Worm (Caenorhabditis elegans) whole organism, young adult: ENCODE measurements around the gene ubc-21.

Experiments
- Y56A3A.18 ChIP-seq: fragments of 200-800 bp; sonication (Bioruptor generic); IDR thresholded peaks from 2 replicates; pipeline ENCODE4 v1.3.6; 2022; ENCODE audit warnings: missing genetic modification reagents, missing genetic modification characterization, missing compliant biosample characterization
- ama-1 ChIP-seq, 3 experiments: fragments of 150-350 bp in 1 of 3; sonication (generic microtip) in 2 of 3; optimal IDR thresholded peaks; 2 replicates each; lab custom pipeline; 2014 to 2018; ENCODE audit warnings: missing biosample characterization in 2 of 3, missing genetic modification characterization in 2 of 3, missing genetic modification reagents in 2 of 3
- chd-7 ChIP-seq: sonication (generic microtip); optimal IDR thresholded peaks from 2 replicates; lab custom pipeline; 2016; ENCODE audit warnings: mild to moderate bottlenecking, missing genetic modification characterization, moderate library complexity, missing compliant biosample characterization
- dox-1 ChIP-seq: fragments of 200-800 bp; sonication (Bioruptor generic); IDR thresholded peaks from 2 replicates; pipeline ENCODE4 v1.3.6; 2022; ENCODE audit warnings: missing genetic modification reagents, missing genetic modification characterization, missing compliant biosample characterization
- nhr-90 ChIP-seq: sonication (generic microtip); optimal IDR thresholded peaks from 2 replicates; lab custom pipeline; 2016; ENCODE audit warnings: missing genotype, mild to moderate bottlenecking, missing genetic modification characterization, missing compliant biosample characterization
- snpc-4 ChIP-seq, 5 experiments: fragments of 150-350 bp in 1 of 5; sonication (generic microtip) in 4 of 5; optimal IDR thresholded peaks; 2 replicates each; lab custom pipeline; 2014 to 2018; ENCODE audit warnings: missing genetic modification characterization in 5 of 5, missing biosample characterization in 3 of 5, antibody characterized with exemption in 2 of 5, mild to moderate bottlenecking in 2 of 5, missing compliant biosample characterization in 2 of 5, missing genotype in 2 of 5, moderate library complexity in 2 of 5, missing genetic modification reagents in 1 of 5
- unc-62 ChIP-seq: fragments of 150-350 bp; optimal IDR thresholded peaks from 2 replicates; lab custom pipeline; 2014; ENCODE audit warnings: missing biosample characterization, missing genetic modification reagents, missing genetic modification characterization

DNA sequence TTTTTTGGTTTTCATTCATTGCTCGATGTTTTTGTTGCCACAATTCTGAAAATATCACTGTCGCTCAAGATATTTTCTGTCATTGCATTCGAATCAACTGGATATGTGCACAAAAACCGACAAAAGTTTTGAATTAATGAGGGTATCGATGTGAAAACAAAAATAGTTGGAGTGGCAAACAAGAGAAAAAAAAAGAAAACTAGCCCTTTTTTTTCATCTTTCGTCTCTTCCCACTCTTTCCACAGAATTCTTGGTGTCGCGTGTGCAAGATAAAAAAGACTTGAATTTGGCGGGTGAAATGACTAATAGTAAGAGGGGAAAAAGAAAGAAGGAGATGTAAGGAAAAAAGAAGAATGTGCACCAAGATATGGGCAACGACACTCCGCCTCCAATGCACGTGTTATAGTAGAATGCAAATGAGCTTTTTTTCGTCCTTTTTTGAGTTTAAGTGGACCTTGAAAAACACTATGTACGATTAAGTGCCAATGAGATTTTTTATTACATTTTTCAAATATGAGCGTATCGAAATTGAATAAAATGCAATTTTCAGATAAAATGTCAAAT is at the start of gene ubc-21, which contains the start of gene ubc-22:
- TF ChIP-seq Y56A3A.18 (GFP tag; lab: Robert Waterston, UW) (no peak), dox-1 (GFP tag; lab: Robert Waterston, UW) (no peak), unc-62 (GFP tag; lab: Kevin White, UChicago) (no peak), ama-1 (optimal IDR thresholded peaks at IDR 0.05; lab: Kevin White, UChicago) (no peak), ama-1 (GFP tag; optimal IDR thresholded peaks at IDR 0.05; lab: Kevin White, UChicago) (no peak), nhr-90 (tag; lab: Kevin White, UChicago) (no peak), snpc-4 (GFP tag; optimal IDR thresholded peaks at IDR 0.05; lab: Kevin White, UChicago) (no peak), snpc-4 (tag; optimal IDR thresholded peaks at IDR 0.05; lab: Kevin White, UChicago) (no peak), chd-7 (tag; lab: Kevin White, UChicago) (no peak)
